Worm (Caenorhabditis elegans): ENCODE results near the gene C50F4.9.

- TF ChIP-seq ceh-16 (tag; optimal IDR thresholded peaks at IDR 0.05) (no peak), ceh-82 (tag; optimal IDR thresholded peaks at IDR 0.05) (no peak), daf-12 (tag; optimal IDR thresholded peaks at IDR 0.05) (no peak), lin-39 (tag; optimal IDR thresholded peaks at IDR 0.05) (no peak), skn-1 (tag; optimal IDR thresholded peaks at IDR 0.05) (no peak), unc-62 (GFP tag; optimal IDR thresholded peaks at IDR 0.05) (no peak)
Observed at ce11 chrV:9473924-9474323, 50.1 kb downstream of the C50F4.9 start.

Data from whole organism, L3 larva.